Fruit fly (Drosophila melanogaster): Measurements from ENCODE around the gene Josd.

dm6 chrX:6294243-6294642, 33.3 kb downstream of the Josd start, which contains the start of gene CG15892:
- TF ChIP-seq tj (GFP tag; optimal IDR thresholded peaks at IDR 0.05), result no peak
- TF ChIP-seq toe (GFP tag; optimal IDR thresholded peaks at IDR 0.05), result no peak
- TF ChIP-seq CG7045 (GFP tag; optimal IDR thresholded peaks at IDR 0.05), result no peak

Data from whole organism, adult.